Worm (Caenorhabditis elegans) whole organism, late embryonic: Measurements from ENCODE around the gene unc-76.

Source experiments
- ets-4 ChIP-seq: sonication (generic microtip); optimal IDR thresholded peaks from 2 replicates; lab custom pipeline; 2016; ENCODE audit warnings: missing genetic modification characterization, missing compliant biosample characterization
- hlh-30 ChIP-seq: sonication (generic microtip); optimal IDR thresholded peaks from 2 replicates; lab custom pipeline; 2017; ENCODE audit warnings: antibody characterized with exemption, missing genetic modification characterization, missing compliant biosample characterization; ENCODE audit not compliant: insufficient read depth
- sox-4 ChIP-seq: sonication (generic microtip); optimal IDR thresholded peaks from 2 replicates; lab custom pipeline; 2017; ENCODE audit warnings: mild to moderate bottlenecking, missing genetic modification characterization, inconsistent platforms, missing compliant biosample characterization
- syd-9 ChIP-seq: sonication (generic microtip); optimal IDR thresholded peaks from 2 replicates; lab custom pipeline; 2016; ENCODE audit warnings: mild to moderate bottlenecking, missing genetic modification characterization, moderate library complexity, missing compliant biosample characterization
- tbx-7 ChIP-seq: sonication (generic microtip); optimal IDR thresholded peaks from 2 replicates; lab custom pipeline; 2016; ENCODE audit warnings: missing genotype, missing genetic modification characterization, missing compliant biosample characterization
- ttx-3 ChIP-seq: sonication (generic microtip); optimal IDR thresholded peaks from 2 replicates; lab custom pipeline; 2016; ENCODE audit warnings: missing genetic modification reagents, missing genetic modification characterization, missing compliant biosample characterization
- unc-86 ChIP-seq: sonication (generic microtip); optimal IDR thresholded peaks from 2 replicates; lab custom pipeline; 2016; ENCODE audit warnings: missing genetic modification characterization, missing compliant biosample characterization

DNA sequence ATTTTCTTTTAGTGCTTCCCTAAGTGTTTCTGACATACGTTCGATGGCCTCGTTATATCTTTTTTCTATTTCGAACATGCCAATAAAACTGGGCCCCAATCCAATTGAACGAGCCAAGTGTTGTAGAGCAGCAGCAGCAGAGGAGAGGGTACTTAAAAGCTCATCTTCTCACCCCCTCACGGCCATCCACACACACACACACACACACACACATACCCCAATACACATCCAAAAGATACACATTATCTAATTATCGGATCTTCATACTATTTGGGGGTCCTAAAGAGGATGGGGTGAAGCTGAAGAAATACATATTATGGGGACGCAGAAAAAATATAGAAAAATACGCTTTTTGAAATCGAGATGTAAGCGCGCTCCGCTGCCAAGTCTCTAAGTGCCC, 1.2 kb downstream of the unc-76 start:
- no peak for TF ChIP-seq ets-4 (tag; lab: Kevin White, UChicago)
- no peak for TF ChIP-seq ttx-3 (tag; lab: Kevin White, UChicago)
- TF ChIP-seq hlh-30 (tag; lab: Kevin White, UChicago) = no peak
- no peak for TF ChIP-seq tbx-7 (tag; lab: Kevin White, UChicago)
- no peak for TF ChIP-seq sox-4
- TF ChIP-seq syd-9 = no peak
- TF ChIP-seq unc-86 (tag; lab: Kevin White, UChicago) = no peak
